Fruit fly (Drosophila melanogaster): ENCODE data around the gene CG9588.

Gene CG9588

DNA sequence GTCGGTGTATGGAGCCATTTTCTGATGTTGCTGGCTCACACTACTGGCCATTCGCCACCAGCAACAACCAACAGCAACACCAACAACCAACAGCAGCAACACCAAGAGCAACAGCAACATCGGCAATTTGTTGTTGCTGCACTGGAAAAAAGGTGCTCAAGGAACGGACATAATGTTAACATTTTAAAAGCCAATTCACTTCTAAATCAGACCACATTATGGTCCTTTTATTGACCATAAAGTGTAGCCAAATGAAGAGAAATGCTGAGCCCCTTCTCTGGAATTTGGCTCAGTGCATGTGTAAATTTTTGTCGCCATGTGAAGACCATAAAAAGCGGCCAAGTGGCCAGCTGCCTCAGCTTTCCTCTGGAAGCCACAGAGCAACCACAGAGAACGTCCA is 40.3 kb upstream of the CG9588 start:
- TF ChIP-seq cnc (optimal IDR thresholded peaks at IDR 0.05) (no peak), CG11617 (GFP tag; optimal IDR thresholded peaks at IDR 0.05) (no peak), kay (GFP tag; ENCODE audit: borderline replicate concordance) (no peak), CG12768 (GFP tag; optimal IDR thresholded peaks at IDR 0.05) (no peak), CG1620 (GFP tag; optimal IDR thresholded peaks at IDR 0.05) (no peak), tj (GFP tag; optimal IDR thresholded peaks at IDR 0.05) (no peak), CG7101 (tag; optimal IDR thresholded peaks at IDR 0.05) (no peak), Mnt (GFP tag; optimal IDR thresholded peaks at IDR 0.05) (no peak), CG33017 (tag; optimal IDR thresholded peaks at IDR 0.05) (no peak)

DNA sequence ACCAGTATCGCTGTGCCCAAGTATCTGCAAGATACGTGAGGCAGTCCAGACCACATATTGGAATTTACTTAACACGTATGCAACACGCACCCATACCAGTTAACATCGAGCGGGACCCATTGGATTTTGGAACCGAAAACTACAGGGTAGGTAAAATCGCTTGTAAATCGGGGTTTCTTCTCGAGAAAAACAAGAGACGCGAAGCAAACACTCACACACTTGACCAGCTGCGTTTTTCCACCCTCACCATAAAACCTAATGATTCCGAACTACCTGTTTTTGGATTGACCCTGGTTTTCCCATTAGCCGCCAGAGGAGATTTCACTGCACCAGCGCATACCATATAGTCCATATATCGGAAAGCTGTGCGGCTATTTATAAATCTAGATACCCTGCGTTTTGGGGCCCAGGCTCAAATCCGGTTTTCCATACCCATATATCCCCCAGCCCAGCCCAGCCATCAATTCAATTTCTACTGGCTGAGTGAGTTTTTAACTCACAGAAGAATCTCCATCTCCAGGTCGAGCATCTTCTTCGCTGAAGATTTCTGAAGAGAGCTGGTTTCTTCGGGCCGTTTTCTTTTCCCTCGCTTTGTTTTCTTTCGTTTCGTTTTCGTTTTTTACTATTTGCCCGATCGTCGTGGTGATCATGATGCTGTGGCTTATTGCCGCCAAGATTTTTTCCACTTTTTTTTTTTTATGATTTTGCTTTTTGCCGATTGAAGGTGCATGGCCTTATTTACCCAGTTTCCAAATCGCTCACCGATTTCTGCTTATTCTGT is 39.4 kb upstream of the CG9588 start:
- TF ChIP-seq bab1 (GFP tag; optimal IDR thresholded peaks at IDR 0.05) (no peak), cnc (optimal IDR thresholded peaks at IDR 0.05) (no peak), ovo (GFP tag; optimal IDR thresholded peaks at IDR 0.05) (no peak), CG14711 (tag; optimal IDR thresholded peaks at IDR 0.05) (no peak), cic (GFP tag; optimal IDR thresholded peaks at IDR 0.05) (no peak), CG12768 (GFP tag; optimal IDR thresholded peaks at IDR 0.05) (no peak), CG11617 (GFP tag; optimal IDR thresholded peaks at IDR 0.05) (no peak), Crg-1 (GFP tag; optimal IDR thresholded peaks at IDR 0.05) (no peak), Mnt (GFP tag; optimal IDR thresholded peaks at IDR 0.05) (no peak), tj (GFP tag; optimal IDR thresholded peaks at IDR 0.05) (no peak), pad (GFP tag; optimal IDR thresholded peaks at IDR 0.05) (no peak), Hr96 (GFP tag; optimal IDR thresholded peaks at IDR 0.05) (no peak)

DNA sequence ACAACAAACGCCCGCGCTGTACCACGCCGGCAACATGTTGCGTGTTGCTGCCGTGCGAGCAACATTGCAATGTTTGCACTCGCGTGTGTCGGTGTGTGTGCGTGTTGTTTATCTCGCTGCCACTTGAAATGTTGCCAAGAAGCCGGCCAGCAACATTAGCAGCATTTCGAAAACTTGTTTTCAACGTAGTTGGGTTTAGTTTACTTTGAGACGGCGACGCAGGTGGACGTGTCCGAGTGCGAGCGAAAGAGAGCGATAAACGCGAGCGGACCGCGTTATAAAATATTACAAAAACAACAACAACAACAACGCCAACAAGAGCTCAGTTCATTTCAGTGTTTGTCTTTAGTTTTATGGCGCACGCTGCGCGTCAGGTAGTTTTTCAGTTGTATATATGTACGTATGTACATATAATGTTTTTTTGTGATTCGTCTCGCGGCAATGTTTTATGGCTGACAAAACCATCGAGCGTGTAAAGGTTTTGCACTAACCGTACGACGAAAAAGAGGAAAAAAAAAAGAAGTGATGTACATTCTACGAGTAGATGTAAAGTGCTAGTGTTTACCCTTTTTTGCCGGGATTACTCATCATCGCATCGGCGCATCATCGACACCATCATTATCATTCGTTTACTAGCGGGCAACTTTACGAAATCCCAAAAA is 38.7 kb upstream of the CG9588 start, which contains the start of gene kmr:
TSS of gene kmr (plus strand) at position 196 of the 662 bp plus-strand sequence.
- peak; percentile 60 for TF ChIP-seq Hr96 (GFP tag; optimal IDR thresholded peaks at IDR 0.05)
- no peak for TF ChIP-seq CG1620 (GFP tag; optimal IDR thresholded peaks at IDR 0.05)
- TF ChIP-seq CG11617 (GFP tag; optimal IDR thresholded peaks at IDR 0.05): peak; percentile 37
- peak; percentile 59 for TF ChIP-seq CG33017 (tag; optimal IDR thresholded peaks at IDR 0.05)
- TF ChIP-seq toe (GFP tag; optimal IDR thresholded peaks at IDR 0.05): peak; percentile 47
- no peak for TF ChIP-seq Clk (GFP tag; optimal IDR thresholded peaks at IDR 0.05)
- TF ChIP-seq CG12768 (GFP tag; optimal IDR thresholded peaks at IDR 0.05): peak; percentile 82
- TF ChIP-seq cnc (optimal IDR thresholded peaks at IDR 0.05): no peak
- peak; percentile 41 for TF ChIP-seq CG14711 (tag; optimal IDR thresholded peaks at IDR 0.05)
- TF ChIP-seq ovo (GFP tag; optimal IDR thresholded peaks at IDR 0.05): no peak
- peak; percentile 60 for TF ChIP-seq CG7045 (GFP tag; optimal IDR thresholded peaks at IDR 0.05)
- TF ChIP-seq cic (GFP tag; optimal IDR thresholded peaks at IDR 0.05): peak; percentile 62
- no peak for TF ChIP-seq Crg-1 (GFP tag; optimal IDR thresholded peaks at IDR 0.05)
- TF ChIP-seq Mnt (GFP tag; optimal IDR thresholded peaks at IDR 0.05): peak; percentile 82
- TF ChIP-seq tj (GFP tag; optimal IDR thresholded peaks at IDR 0.05): peak; percentile 72
- peak; percentile 58 for TF ChIP-seq kay (GFP tag; ENCODE audit: borderline replicate concordance)
- TF ChIP-seq CG7101 (tag; optimal IDR thresholded peaks at IDR 0.05): peak; percentile 62
- TF ChIP-seq bab1 (GFP tag; optimal IDR thresholded peaks at IDR 0.05): peak; percentile 50
- TF ChIP-seq CG5204 (GFP tag; optimal IDR thresholded peaks at IDR 0.05): no peak
- TF ChIP-seq pad (GFP tag; optimal IDR thresholded peaks at IDR 0.05): peak; percentile 22

DNA sequence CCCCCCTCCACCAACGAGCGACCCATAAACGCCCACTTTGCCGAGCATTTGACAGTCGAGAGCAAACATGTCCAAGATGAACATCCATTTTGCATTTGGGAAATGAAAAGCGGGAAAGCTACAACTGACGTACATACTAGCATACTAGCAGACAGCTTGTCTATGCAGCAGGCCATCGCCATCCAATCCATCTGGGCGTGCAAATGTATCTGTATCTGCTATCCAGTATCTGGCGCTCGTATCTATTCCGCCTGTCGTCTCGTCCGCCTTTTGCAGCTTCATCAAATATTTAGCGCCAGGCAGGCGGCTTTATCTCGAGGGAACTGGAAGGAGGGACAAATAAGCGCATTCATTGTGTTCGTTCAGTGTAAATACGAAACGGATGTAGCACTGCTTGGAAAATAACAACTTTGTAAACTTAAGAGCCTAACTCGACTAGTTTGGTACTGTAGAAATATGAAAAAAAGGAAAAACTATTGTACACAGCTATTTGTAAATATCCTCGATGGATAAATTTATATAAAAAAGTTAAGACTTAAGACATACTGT is 37.6 kb upstream of the CG9588 start:
- TF ChIP-seq CG7045 (GFP tag; optimal IDR thresholded peaks at IDR 0.05) (peak; percentile 76), Clk (GFP tag; optimal IDR thresholded peaks at IDR 0.05) (peak; percentile 51), toe (GFP tag; optimal IDR thresholded peaks at IDR 0.05) (no peak), tj (GFP tag; optimal IDR thresholded peaks at IDR 0.05) (peak; percentile 6), kay (GFP tag; ENCODE audit: borderline replicate concordance) (no peak), CG14711 (tag; optimal IDR thresholded peaks at IDR 0.05) (peak; percentile 30), CG11617 (GFP tag; optimal IDR thresholded peaks at IDR 0.05) (no peak), CG33017 (tag; optimal IDR thresholded peaks at IDR 0.05) (peak; percentile 60), cnc (optimal IDR thresholded peaks at IDR 0.05) (no peak), bab1 (GFP tag; optimal IDR thresholded peaks at IDR 0.05) (no peak), Crg-1 (GFP tag; optimal IDR thresholded peaks at IDR 0.05) (peak; percentile 40), ovo (GFP tag; optimal IDR thresholded peaks at IDR 0.05) (no peak), Mnt (GFP tag; optimal IDR thresholded peaks at IDR 0.05) (peak; percentile 26), cic (GFP tag; optimal IDR thresholded peaks at IDR 0.05) (no peak), CG1620 (GFP tag; optimal IDR thresholded peaks at IDR 0.05) (peak; percentile 11), pad (GFP tag; optimal IDR thresholded peaks at IDR 0.05) (peak; percentile 43), CG12768 (GFP tag; optimal IDR thresholded peaks at IDR 0.05) (peak; percentile 72), Hr96 (GFP tag; optimal IDR thresholded peaks at IDR 0.05) (peak; percentile 15), CG7101 (tag; optimal IDR thresholded peaks at IDR 0.05) (peak; percentile 54), CG5204 (GFP tag; optimal IDR thresholded peaks at IDR 0.05) (peak; percentile 41)

DNA sequence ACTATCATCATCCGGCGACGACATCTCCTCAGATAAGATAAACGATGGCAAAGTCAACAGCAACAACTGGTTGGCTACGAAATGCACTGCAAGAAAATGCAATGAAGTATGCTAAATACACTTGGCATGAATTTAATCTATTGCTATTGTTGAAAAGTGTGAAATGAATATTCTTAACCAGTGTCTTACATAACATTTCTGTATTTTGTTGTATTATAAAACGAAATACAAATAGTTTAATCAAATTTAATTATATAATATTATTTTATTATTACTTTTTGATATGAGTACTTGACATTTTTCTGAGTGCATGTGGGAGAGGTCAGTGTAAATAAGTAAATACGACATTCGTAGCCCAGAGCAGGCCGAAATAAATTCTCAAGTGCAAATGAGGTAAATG is 37.1 kb upstream of the CG9588 start:
- TF ChIP-seq CG7101 (tag; optimal IDR thresholded peaks at IDR 0.05) (peak; percentile 44), toe (GFP tag; optimal IDR thresholded peaks at IDR 0.05) (no peak), CG12768 (GFP tag; optimal IDR thresholded peaks at IDR 0.05) (peak; percentile 63), CG11617 (GFP tag; optimal IDR thresholded peaks at IDR 0.05) (peak; percentile 64), CG7045 (GFP tag; optimal IDR thresholded peaks at IDR 0.05) (peak; percentile 57), tj (GFP tag; optimal IDR thresholded peaks at IDR 0.05) (peak; percentile 3), cnc (optimal IDR thresholded peaks at IDR 0.05) (no peak), ovo (GFP tag; optimal IDR thresholded peaks at IDR 0.05) (peak; percentile 32), cic (GFP tag; optimal IDR thresholded peaks at IDR 0.05) (peak; percentile 22), CG1620 (GFP tag; optimal IDR thresholded peaks at IDR 0.05) (no peak), Crg-1 (GFP tag; optimal IDR thresholded peaks at IDR 0.05) (no peak), bab1 (GFP tag; optimal IDR thresholded peaks at IDR 0.05) (no peak), CG33017 (tag; optimal IDR thresholded peaks at IDR 0.05) (peak; percentile 58), Hr96 (GFP tag; optimal IDR thresholded peaks at IDR 0.05) (no peak), CG14711 (tag; optimal IDR thresholded peaks at IDR 0.05) (peak; percentile 58), CG5204 (GFP tag; optimal IDR thresholded peaks at IDR 0.05) (no peak)
